Fruit fly (Drosophila melanogaster) whole organism, adult: ENCODE data around the gene CG3081.

ENCODE experiments used
- CG11617 ChIP-seq: fragments of 200-800 bp; sonication (Bioruptor generic); optimal IDR thresholded peaks from 2 replicates; lab custom pipeline; 2017; ENCODE audit warnings: mild to moderate bottlenecking, missing biosample characterization, missing genetic modification reagents, missing genetic modification characterization
- CG7101 ChIP-seq: fragments of 200-800 bp; sonication (Bioruptor generic); optimal IDR thresholded peaks from 2 replicates; lab custom pipeline; 2018; ENCODE audit warnings: missing biosample characterization, mild to moderate bottlenecking, missing genetic modification characterization, moderate library complexity
- bab1 ChIP-seq: fragments of 200-800 bp; sonication (Bioruptor generic); optimal IDR thresholded peaks from 3 replicates; lab custom pipeline; 2019; ENCODE audit warnings: missing biosample characterization, mild to moderate bottlenecking, missing genetic modification characterization, moderate library complexity
- ovo ChIP-seq: fragments of 200-800 bp; sonication (Bioruptor generic); optimal IDR thresholded peaks from 2 replicates; lab custom pipeline; 2016; ENCODE audit warnings: missing biosample characterization, missing genetic modification characterization
- pad ChIP-seq: fragments of 200-800 bp; sonication (Bioruptor generic); optimal IDR thresholded peaks from 3 replicates; lab custom pipeline; 2017; ENCODE audit warnings: missing biosample characterization, missing genetic modification characterization, mild to moderate bottlenecking, moderate library complexity, missing genetic modification reagents

The CG3081 gene

dm6 chrX:4589951-4590771 lies 53.6 kb downstream of the CG3081 start:
- peak; percentile 78 for TF ChIP-seq bab1 (GFP tag; lab: Kevin White, UChicago)
- TF ChIP-seq CG7101 (tag; lab: Kevin White, UChicago), result peak; percentile 18
- TF ChIP-seq ovo (GFP tag; lab: Kevin White, UChicago), result no peak
- TF ChIP-seq pad (GFP tag; lab: Kevin White, UChicago), result peak; percentile 32
- TF ChIP-seq CG11617 (GFP tag; lab: Kevin White, UChicago), result peak; percentile 3
